Worm (Caenorhabditis elegans): Measurements from ENCODE around the gene ttr-51.

ce11 chrIV:13250243-13250642, 1.9 kb downstream of the ttr-51 start:
- no peak for TF ChIP-seq ama-1 (optimal IDR thresholded peaks at IDR 0.05)
- no peak for TF ChIP-seq sea-1 (GFP tag; conservative IDR thresholded peaks at IDR 0.05)
- TF ChIP-seq flt-1 (GFP tag; IDR thresholded peaks at IDR 0.05), result no peak
